Fruit fly (Drosophila melanogaster) whole organism, embryonic: ENCODE data around the gene Act87E.

Source experiments
- Adf1 ChIP-seq: fragments of 200-800 bp; sonication (Bioruptor generic); IDR thresholded peaks from 2 replicates; pipeline ENCODE4 v1.3.6; 2022; ENCODE audit warnings: missing biosample characterization, missing genetic modification characterization
- Atf6 ChIP-seq: fragments of 200-800 bp; sonication (Bioruptor generic); IDR thresholded peaks from 2 replicates; pipeline ENCODE4 v1.3.6; 2022; ENCODE audit warnings: missing biosample characterization, missing genetic modification characterization
- CG11093 ChIP-seq: fragments of 200-800 bp; sonication (Bioruptor generic); IDR thresholded peaks from 3 replicates; pipeline ENCODE4 v1.3.6; 2022; ENCODE audit warnings: missing biosample characterization, missing genetic modification characterization
- CG14710 ChIP-seq: fragments of 200-800 bp; sonication (Bioruptor generic); optimal IDR thresholded peaks from 3 replicates; lab custom pipeline; 2019; ENCODE audit warnings: missing biosample characterization, mild to moderate bottlenecking, missing genetic modification characterization, moderate library complexity
- CG17328 ChIP-seq: fragments of 200-800 bp; sonication (Bioruptor generic); IDR thresholded peaks from 2 replicates; pipeline ENCODE4 v1.3.6; 2022; ENCODE audit warnings: missing biosample characterization, missing genetic modification characterization
- CG17385 ChIP-seq: fragments of 200-800 bp; sonication (Bioruptor generic); optimal IDR thresholded peaks from 3 replicates; lab custom pipeline; 2018; ENCODE audit warnings: missing biosample characterization, mild to moderate bottlenecking, missing genetic modification characterization
- CG17612 ChIP-seq: fragments of 200-800 bp; sonication (Bioruptor generic); IDR thresholded peaks from 2 replicates; pipeline ENCODE4 v1.3.6; 2022; ENCODE audit warnings: missing biosample characterization, missing genetic modification characterization
- CG2889 ChIP-seq: fragments of 200-800 bp; sonication (Bioruptor generic); IDR thresholded peaks from 3 replicates; pipeline ENCODE4 v1.3.6; 2022; ENCODE audit warnings: missing biosample characterization, missing genetic modification characterization
- CG34376 ChIP-seq: fragments of 200-800 bp; sonication (Bioruptor generic); optimal IDR thresholded peaks from 2 replicates; lab custom pipeline; 2018; ENCODE audit warnings: missing biosample characterization, mild to moderate bottlenecking, missing genetic modification characterization
- CG3838 ChIP-seq: fragments of 200-800 bp; sonication (Bioruptor generic); optimal IDR thresholded peaks from 3 replicates; lab custom pipeline; 2016; ENCODE audit warnings: missing biosample characterization, missing genetic modification characterization
- CG4404 ChIP-seq: fragments of 200-800 bp; sonication (Bioruptor generic); IDR thresholded peaks from 2 replicates; pipeline ENCODE4 v1.3.6; 2022; ENCODE audit warnings: missing biosample characterization, missing genetic modification characterization
- CG4730 ChIP-seq: fragments of 200-800 bp; sonication (Bioruptor generic); IDR thresholded peaks from 2 replicates; pipeline ENCODE4 v1.3.6; 2022; ENCODE audit warnings: missing biosample characterization, missing genetic modification characterization
- CG6765 ChIP-seq: fragments of 200-800 bp; sonication (Bioruptor generic); optimal IDR thresholded peaks from 3 replicates; lab custom pipeline; 2017; ENCODE audit warnings: missing biosample characterization, mild to moderate bottlenecking, missing genetic modification characterization
- CG7556 ChIP-seq: fragments of 200-800 bp; sonication (Bioruptor generic); optimal IDR thresholded peaks from 2 replicates; lab custom pipeline; 2017; ENCODE audit warnings: missing biosample characterization, mild to moderate bottlenecking, missing genetic modification characterization
- CG7928 ChIP-seq: fragments of 200-800 bp; sonication (Bioruptor generic); optimal IDR thresholded peaks from 2 replicates; lab custom pipeline; 2017; ENCODE audit warnings: missing biosample characterization, mild to moderate bottlenecking, missing genetic modification characterization
- CG8359 ChIP-seq: fragments of 200-800 bp; sonication (Bioruptor generic); optimal IDR thresholded peaks from 2 replicates; lab custom pipeline; 2017; ENCODE audit warnings: missing biosample characterization, mild to moderate bottlenecking, missing genetic modification characterization, borderline replicate concordance
- CG9215 ChIP-seq: fragments of 200-800 bp; sonication (Bioruptor generic); IDR thresholded peaks from 2 replicates; pipeline ENCODE4 v1.3.6; 2022; ENCODE audit warnings: missing biosample characterization, missing genetic modification characterization
- HHEX ChIP-seq: fragments of 200-800 bp; sonication (Bioruptor generic); optimal IDR thresholded peaks from 3 replicates; lab custom pipeline; 2017; ENCODE audit warnings: missing biosample characterization, mild to moderate bottlenecking, missing genetic modification characterization, missing genetic modification reagents
- HLH3B ChIP-seq: fragments of 200-800 bp; sonication (Bioruptor generic); IDR thresholded peaks from 2 replicates; pipeline ENCODE4 v1.3.6; 2022; ENCODE audit warnings: missing biosample characterization, missing genetic modification characterization
- Hr51 ChIP-seq, 2 experiments: fragments of 200-800 bp; sonication (Bioruptor generic); optimal IDR thresholded peaks; 2 replicates in 1 of 2; 3 replicates in 1 of 2; lab custom pipeline; 2016 to 2018; ENCODE audit warnings: missing biosample characterization in 2 of 2, missing genetic modification characterization in 2 of 2, mild to moderate bottlenecking in 1 of 2, moderate library complexity in 1 of 2
- Lhr ChIP-seq: fragments of 200-800 bp; sonication (Bioruptor generic); optimal IDR thresholded peaks from 3 replicates; lab custom pipeline; 2017; ENCODE audit warnings: mild to moderate bottlenecking, missing biosample characterization, missing genetic modification reagents, missing genetic modification characterization
- Mes4 ChIP-seq: fragments of 200-800 bp; sonication (Bioruptor generic); optimal IDR thresholded peaks from 2 replicates; lab custom pipeline; 2016; ENCODE audit warnings: missing biosample characterization, missing genetic modification characterization
- NFAT ChIP-seq: fragments of 200-800 bp; sonication (Bioruptor generic); IDR thresholded peaks from 2 replicates; pipeline ENCODE4 v1.3.6; 2022; ENCODE audit warnings: missing biosample characterization, missing genetic modification characterization
- Poxn ChIP-seq: fragments of 200-800 bp; sonication (Bioruptor generic); IDR thresholded peaks from 2 replicates; pipeline ENCODE4 v1.3.6; 2022; ENCODE audit warnings: missing biosample characterization, missing genetic modification characterization
- Xrp1 ChIP-seq: fragments of 200-800 bp; sonication (Bioruptor generic); IDR thresholded peaks from 2 replicates; pipeline ENCODE4 v1.3.6; 2022; ENCODE audit warnings: missing biosample characterization, missing genetic modification characterization
- amos ChIP-seq: fragments of 200-800 bp; sonication (Bioruptor generic); IDR thresholded peaks from 2 replicates; pipeline ENCODE4 v1.3.6; 2022; ENCODE audit warnings: missing biosample characterization, missing genetic modification characterization; ENCODE audit not compliant: partially characterized antibody
- aop ChIP-seq: fragments of 200-800 bp; sonication (Bioruptor generic); IDR thresholded peaks from 2 replicates; pipeline ENCODE4 v1.3.6; 2022; ENCODE audit warnings: missing biosample characterization, missing genetic modification characterization
- ara ChIP-seq: fragments of 200-800 bp; sonication (Bioruptor generic); IDR thresholded peaks from 2 replicates; pipeline ENCODE4 v1.3.6; 2022; ENCODE audit warnings: missing biosample characterization, missing genetic modification characterization
- btn ChIP-seq: fragments of 200-800 bp; sonication (Bioruptor generic); optimal IDR thresholded peaks from 2 replicates; lab custom pipeline; 2016; ENCODE audit warnings: missing biosample characterization, missing genetic modification characterization
- cas ChIP-seq: fragments of 200-800 bp; sonication (Bioruptor generic); IDR thresholded peaks from 2 replicates; pipeline ENCODE4 v1.3.6; 2022; ENCODE audit warnings: missing biosample characterization, missing genetic modification characterization
- dpn ChIP-seq, 2 experiments: fragments of 200-800 bp; sonication (Bioruptor generic); optimal IDR thresholded peaks; 3 replicates each; lab custom pipeline; 2016; ENCODE audit warnings: missing biosample characterization in 2 of 2, missing genetic modification characterization in 2 of 2
- exex ChIP-seq: fragments of 200-800 bp; sonication (Bioruptor generic); optimal IDR thresholded peaks from 4 replicates; lab custom pipeline; 2018; ENCODE audit warnings: missing biosample characterization, mild to moderate bottlenecking, missing genetic modification characterization, moderate library complexity
- fd3F ChIP-seq: fragments of 200-800 bp; sonication (Bioruptor generic); optimal IDR thresholded peaks from 2 replicates; lab custom pipeline; 2018; ENCODE audit warnings: missing biosample characterization, mild to moderate bottlenecking, missing genetic modification characterization, moderate library complexity
- gem ChIP-seq: fragments of 200-800 bp; sonication (Bioruptor generic); optimal IDR thresholded peaks from 2 replicates; lab custom pipeline; 2019; ENCODE audit warnings: missing biosample characterization, mild to moderate bottlenecking, missing genetic modification characterization, moderate library complexity
- kay ChIP-seq: fragments of 200-800 bp; sonication (Bioruptor generic); optimal IDR thresholded peaks from 2 replicates; lab custom pipeline; 2016; ENCODE audit warnings: missing biosample characterization, missing genetic modification characterization
- luna ChIP-seq: fragments of 200-800 bp; sonication (Bioruptor generic); optimal IDR thresholded peaks from 2 replicates; lab custom pipeline; 2016; ENCODE audit warnings: missing biosample characterization, missing genetic modification characterization
- mld ChIP-seq: fragments of 200-800 bp; sonication (Bioruptor generic); IDR thresholded peaks from 3 replicates; pipeline ENCODE4 v1.3.6; 2022; ENCODE audit warnings: missing biosample characterization, missing genetic modification characterization; ENCODE audit not compliant: partially characterized antibody
- nom ChIP-seq: fragments of 200-800 bp; sonication (Bioruptor generic); optimal IDR thresholded peaks from 2 replicates; lab custom pipeline; 2017; ENCODE audit warnings: missing biosample characterization, missing genetic modification characterization, mild to moderate bottlenecking, moderate library complexity, missing genetic modification reagents
- org-1 ChIP-seq: fragments of 200-800 bp; sonication (Bioruptor generic); optimal IDR thresholded peaks from 2 replicates; lab custom pipeline; 2017; ENCODE audit warnings: missing biosample characterization, missing genetic modification characterization
- peb ChIP-seq: fragments of 200-800 bp; sonication (Bioruptor generic); IDR thresholded peaks from 2 replicates; pipeline ENCODE4 v1.3.6; 2022; ENCODE audit warnings: missing biosample characterization, missing genetic modification characterization
- prd ChIP-seq, 3 experiments: fragments of >200 bp in 2 of 3; fragments of 200-800 bp in 1 of 3; sonication (Bioruptor generic) in 1 of 3; optimal IDR thresholded peaks in 2 of 3; IDR thresholded peaks in 1 of 3; 2 replicates in 2 of 3; 3 replicates in 1 of 3; pipeline versions ENCODE4 v1.3.6 to Lab custom; 2017 to 2022; ENCODE audit warnings: missing biosample characterization in 1 of 3, missing genetic modification characterization in 1 of 3
- pzg ChIP-seq: fragments of 200-800 bp; sonication (Bioruptor generic); optimal IDR thresholded peaks from 3 replicates; lab custom pipeline; 2018; ENCODE audit warnings: missing biosample characterization, mild to moderate bottlenecking, missing genetic modification characterization, moderate library complexity
- sc ChIP-seq, 3 experiments: fragments of >200 bp in 2 of 3; fragments of 200-800 bp in 1 of 3; sonication (Bioruptor generic) in 1 of 3; optimal IDR thresholded peaks; 2 replicates in 2 of 3; 3 replicates in 1 of 3; lab custom pipeline; 2017; ENCODE audit warnings: mild to moderate bottlenecking in 1 of 3, missing biosample characterization in 1 of 3, missing genetic modification characterization in 1 of 3, missing genetic modification reagents in 1 of 3
- sob ChIP-seq: fragments of 200-800 bp; sonication (Bioruptor generic); IDR thresholded peaks from 2 replicates; pipeline ENCODE4 v1.3.6; 2022; ENCODE audit warnings: missing biosample characterization, missing genetic modification characterization
- stc ChIP-seq: fragments of 200-800 bp; sonication (Bioruptor generic); IDR thresholded peaks from 2 replicates; pipeline ENCODE4 v1.3.6; 2022; ENCODE audit warnings: missing biosample characterization, missing genetic modification characterization
- trh ChIP-seq: fragments of 200-800 bp; sonication (Bioruptor generic); optimal IDR thresholded peaks from 2 replicates; lab custom pipeline; 2016; ENCODE audit warnings: missing biosample characterization, missing genetic modification characterization
- vvl ChIP-seq: fragments of 200-800 bp; sonication (Bioruptor generic); IDR thresholded peaks from 2 replicates; pipeline ENCODE4 v1.3.6; 2022; ENCODE audit warnings: missing biosample characterization, missing genetic modification characterization
- wdn ChIP-seq: fragments of 200-800 bp; sonication (Bioruptor generic); IDR thresholded peaks from 2 replicates; pipeline ENCODE4 v1.3.6; 2022; ENCODE audit warnings: missing biosample characterization, missing genetic modification characterization
- zen ChIP-seq: fragments of 200-800 bp; sonication (Bioruptor generic); optimal IDR thresholded peaks from 3 replicates; lab custom pipeline; 2018; ENCODE audit warnings: missing biosample characterization, mild to moderate bottlenecking, missing genetic modification characterization, moderate library complexity

The Act87E gene

dm6 chr3R:13433623-13434022 is 7.8 kb downstream of the Act87E start (continued):
- TF ChIP-seq CG4404 (GFP tag; lab: Robert Waterston, UW) (0 out of 2 replicates have a peak, but pooled peaks have one; percentile 35), HLH3B (peak; percentile 58), exex (tag; lab: Kevin White, UChicago) (peak; percentile 22), CG17328 (peak; percentile 81), dpn (GFP tag; optimal IDR thresholded peaks at IDR 0.05; lab: Kevin White, UChicago) (peak; percentile 47 to 86), stc (GFP tag; lab: Robert Waterston, UW) (peak; percentile 81), Mes4 (GFP tag; lab: Kevin White, UChicago) (peak; percentile 59), cas (peak; percentile 37; the same call in 1 of the 2 replicates), CG6765 (peak; percentile 69), btn (GFP tag; lab: Kevin White, UChicago) (no peak), prd (optimal IDR thresholded peaks at IDR 0.05; lab: Kevin White, UChicago) (no peak), prd (GFP tag; IDR thresholded peaks at IDR 0.05; lab: Robert Waterston, UW) (peak; percentile 62), zen (tag; lab: Kevin White, UChicago) (peak; percentile 40), CG3838 (GFP tag; lab: Kevin White, UChicago) (peak; percentile 62), NFAT (0 out of 2 replicates have a peak, but pooled peaks have one; percentile 12), ara (GFP tag; lab: Robert Waterston, UW) (peak; percentile 71), CG7556 (GFP tag; lab: Kevin White, UChicago) (peak; percentile 84), CG4730 (GFP tag; lab: Robert Waterston, UW) (peak; percentile 55), org-1 (GFP tag; lab: Kevin White, UChicago) (peak; percentile 81), HHEX (GFP tag; lab: Kevin White, UChicago) (peak; percentile 70), Lhr (GFP tag; lab: Kevin White, UChicago) (peak; percentile 53), wdn (GFP tag; lab: Robert Waterston, UW) (peak; percentile 48; the same call in 1 of the 2 replicates), luna (GFP tag; lab: Kevin White, UChicago) (peak; percentile 47), vvl (peak; percentile 88), kay (GFP tag; lab: Kevin White, UChicago) (peak; percentile 23), sc (optimal IDR thresholded peaks at IDR 0.05; lab: Kevin White, UChicago) (no peak), sc (GFP tag; optimal IDR thresholded peaks at IDR 0.05; lab: Kevin White, UChicago) (peak; percentile 64), CG17612 (GFP tag; lab: Robert Waterston, UW) (0 out of 2 replicates have a peak, but pooled peaks have one; percentile 30), CG7928 (GFP tag; lab: Kevin White, UChicago) (no peak), Atf6 (GFP tag; lab: Robert Waterston, UW) (peak; percentile 85), Hr51 (GFP tag; optimal IDR thresholded peaks at IDR 0.05; lab: Kevin White, UChicago) (peak; percentile 10 to 95), aop (GFP tag; lab: Robert Waterston, UW) (no peak), CG8359 (peak; percentile 64), mld (GFP tag; lab: Robert Waterston, UW) (no peak), gem (tag; lab: Kevin White, UChicago) (peak; percentile 92), fd3F (GFP tag; lab: Kevin White, UChicago) (peak; percentile 91), pzg (GFP tag; lab: Kevin White, UChicago) (no peak), trh (GFP tag; lab: Kevin White, UChicago) (peak; percentile 60), sob (GFP tag; lab: Robert Waterston, UW) (peak; percentile 63), Xrp1 (peak; percentile 84), nom (GFP tag; lab: Kevin White, UChicago) (peak; percentile 54), Poxn (no peak), CG2889 (GFP tag; lab: Robert Waterston, UW) (peak; percentile 77; the same call in 2 of the 3 replicates), Adf1 (peak; percentile 39), CG17385 (GFP tag; lab: Kevin White, UChicago) (peak; percentile 85), CG9215 (peak; percentile 39; the same call in 1 of the 2 replicates), amos (GFP tag; lab: Robert Waterston, UW) (no peak), peb (GFP tag; lab: Robert Waterston, UW) (no peak), CG14710 (tag; lab: Kevin White, UChicago) (peak; percentile 77), CG11093 (GFP tag; lab: Robert Waterston, UW) (no peak), CG34376 (GFP tag; lab: Kevin White, UChicago) (peak; percentile 12)
